Worm (Caenorhabditis elegans): Measurements from ENCODE around the gene mig-13.
A peak's percentile ranks its signal among the peaks of the same experiment; 100 is the strongest.

Gene mig-13

DNA sequence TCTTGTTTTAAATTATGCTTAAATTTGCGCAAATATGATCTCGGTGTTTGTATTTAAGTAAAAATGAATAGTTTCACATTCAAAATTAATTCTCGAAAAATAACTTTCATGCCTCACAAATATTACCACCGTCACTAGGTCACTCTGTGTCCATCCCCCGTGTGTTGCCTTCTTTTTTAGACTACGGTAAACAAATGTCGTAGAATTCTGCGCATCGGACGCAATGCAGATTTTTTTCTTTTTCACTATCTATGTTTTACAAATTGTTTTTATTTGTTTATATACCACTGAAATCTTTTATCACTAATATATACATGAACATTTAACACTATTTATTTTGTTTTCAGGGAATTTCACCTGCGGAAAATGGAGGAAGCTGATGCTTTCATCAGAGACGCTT, 18.3 kb upstream of the mig-13 start, which contains the start of gene R08E3.3 (continued):
- TF ChIP-seq pag-3 (tag; optimal IDR thresholded peaks at IDR 0.05; ENCODE audit: borderline replicate concordance, insufficient read depth) = no peak
- TF ChIP-seq ceh-63 (GFP tag; optimal IDR thresholded peaks at IDR 0.05) = no peak
- TF ChIP-seq ceh-88 (GFP tag; IDR thresholded peaks at IDR 0.05) = no peak
- TF ChIP-seq tbx-2 (tag; optimal IDR thresholded peaks at IDR 0.05) = no peak
- TF ChIP-seq elt-3 (tag; optimal IDR thresholded peaks at IDR 0.05) = no peak
- TF ChIP-seq nhr-28 (tag; optimal IDR thresholded peaks at IDR 0.05) = no peak
- TF ChIP-seq nhr-71 (tag; optimal IDR thresholded peaks at IDR 0.05) = peak; percentile 56
- TF ChIP-seq mep-1 (tag; optimal IDR thresholded peaks at IDR 0.05) = peak; percentile 68
- TF ChIP-seq grh-1 (GFP tag; IDR thresholded peaks at IDR 0.05) = no peak
- TF ChIP-seq blmp-1 (tag; optimal IDR thresholded peaks at IDR 0.05) = peak; percentile 70
- peak; percentile 33 to 52 for TF ChIP-seq lin-35 (GFP tag; optimal IDR thresholded peaks at IDR 0.05)
- no peak for TF ChIP-seq alr-1 (tag; optimal IDR thresholded peaks at IDR 0.05; ENCODE audit: borderline replicate concordance)
- TF ChIP-seq xbp-1 (tag; optimal IDR thresholded peaks at IDR 0.05) = peak; percentile 44
- no peak for TF ChIP-seq nhr-84 (tag; optimal IDR thresholded peaks at IDR 0.05)
- no peak for TF ChIP-seq fos-1 (tag; optimal IDR thresholded peaks at IDR 0.05)
- no peak for TF ChIP-seq nhr-12 (tag; optimal IDR thresholded peaks at IDR 0.05)
- no peak for TF ChIP-seq egl-27 (tag; optimal IDR thresholded peaks at IDR 0.05)
- TF ChIP-seq sup-37 (GFP tag; optimal IDR thresholded peaks at IDR 0.05) = no peak
- no peak for TF ChIP-seq hlh-17 (GFP tag; optimal IDR thresholded peaks at IDR 0.05; ENCODE audit: borderline replicate concordance)
- TF ChIP-seq efl-3 (GFP tag; optimal IDR thresholded peaks at IDR 0.05) = no peak
- peak; percentile 34 for TF ChIP-seq swsn-7 (tag; optimal IDR thresholded peaks at IDR 0.05)
- TF ChIP-seq vab-15 (tag; optimal IDR thresholded peaks at IDR 0.05) = no peak
- TF ChIP-seq lin-39 (tag; optimal IDR thresholded peaks at IDR 0.05) = no peak
- TF ChIP-seq unc-62 (GFP tag; optimal IDR thresholded peaks at IDR 0.05) = no peak
- TF ChIP-seq lin-15B (tag; optimal IDR thresholded peaks at IDR 0.05) = no peak
- TF ChIP-seq ztf-11 (tag; optimal IDR thresholded peaks at IDR 0.05) = no peak
- TF ChIP-seq unc-130 (tag; optimal IDR thresholded peaks at IDR 0.05) = no peak
- TF ChIP-seq tlp-1 (tag; optimal IDR thresholded peaks at IDR 0.05) = no peak
- TF ChIP-seq dsc-1 (tag; optimal IDR thresholded peaks at IDR 0.05) = no peak
- TF ChIP-seq aly-2 (tag; optimal IDR thresholded peaks at IDR 0.05) = no peak
- TF ChIP-seq pax-3 (tag; optimal IDR thresholded peaks at IDR 0.05) = no peak
- no peak for TF ChIP-seq nhr-19 (GFP tag; conservative IDR thresholded peaks at IDR 0.05)
- peak; percentile 37 for TF ChIP-seq nhr-20 (tag; optimal IDR thresholded peaks at IDR 0.05)
- TF ChIP-seq lir-3 (tag; optimal IDR thresholded peaks at IDR 0.05; ENCODE audit: poor library complexity) = no peak
- no peak for TF ChIP-seq C04F5.9 (tag; optimal IDR thresholded peaks at IDR 0.05)
- peak; percentile 3 to 25 for TF ChIP-seq efl-1 (optimal IDR thresholded peaks at IDR 0.05)
- TF ChIP-seq efl-1 (GFP tag; optimal IDR thresholded peaks at IDR 0.05 in 1 of 2) = peak in 1 of 2 experiments; percentile 93
- TF ChIP-seq ztf-4 (tag; optimal IDR thresholded peaks at IDR 0.05) = no peak
- no peak for TF ChIP-seq ama-1 (optimal IDR thresholded peaks at IDR 0.05)
- no peak for TF ChIP-seq ceh-90 (tag; optimal IDR thresholded peaks at IDR 0.05)
- no peak for TF ChIP-seq C34B4.2 (tag; optimal IDR thresholded peaks at IDR 0.05)
- TF ChIP-seq irx-1 (tag; optimal IDR thresholded peaks at IDR 0.05) = peak; percentile 25
- TF ChIP-seq fkh-8 (tag; optimal IDR thresholded peaks at IDR 0.05) = no peak
- TF ChIP-seq zip-4 (GFP tag; optimal IDR thresholded peaks at IDR 0.05) = no peak
- no peak for TF ChIP-seq skn-1 (tag; optimal IDR thresholded peaks at IDR 0.05)

All from whole organism, L1 larva.